Worm (Caenorhabditis elegans) whole organism, early embryonic: ENCODE measurements around the gene D1014.7.

Source experiments
- B0310.2 ChIP-seq: sonication (generic microtip); optimal IDR thresholded peaks from 2 replicates; lab custom pipeline; 2016; ENCODE audit warnings: mild to moderate bottlenecking, missing genetic modification characterization, missing compliant biosample characterization
- F13C5.2 ChIP-seq: sonication (generic microtip); optimal IDR thresholded peaks from 2 replicates; lab custom pipeline; 2017; ENCODE audit warnings: mild to moderate bottlenecking, missing genetic modification characterization, inconsistent platforms, missing compliant biosample characterization
- aly-1 ChIP-seq: sonication (generic microtip); optimal IDR thresholded peaks from 2 replicates; lab custom pipeline; 2016; ENCODE audit warnings: missing genetic modification characterization, missing compliant biosample characterization
- ama-1 ChIP-seq: fragments of 150-350 bp; optimal IDR thresholded peaks from 2 replicates; lab custom pipeline; 2014
- ceh-36 ChIP-seq: sonication (generic microtip); optimal IDR thresholded peaks from 2 replicates; lab custom pipeline; 2016; ENCODE audit warnings: missing genetic modification characterization, inconsistent platforms, missing compliant biosample characterization
- ets-7 ChIP-seq: sonication (generic microtip); optimal IDR thresholded peaks from 2 replicates; lab custom pipeline; 2016; ENCODE audit warnings: missing genotype, missing genetic modification characterization, missing compliant biosample characterization
- flt-1 ChIP-seq: fragments of 200-800 bp; sonication (Bioruptor generic); IDR thresholded peaks from 2 replicates; pipeline ENCODE4 v1.3.6; 2022; ENCODE audit warnings: missing genetic modification characterization, missing compliant biosample characterization
- hmbx-1 ChIP-seq: sonication (generic microtip); optimal IDR thresholded peaks from 2 replicates; lab custom pipeline; 2016; ENCODE audit warnings: mild to moderate bottlenecking, missing genetic modification characterization, missing compliant biosample characterization
- hmg-4 ChIP-seq: fragments of 200-800 bp; sonication (Bioruptor generic); optimal IDR thresholded peaks from 2 replicates; lab custom pipeline; 2018; ENCODE audit warnings: mild to moderate bottlenecking, missing genetic modification characterization, missing compliant biosample characterization
- scrt-1 ChIP-seq: fragments of 200-800 bp; sonication (Bioruptor generic); IDR thresholded peaks from 2 replicates; pipeline ENCODE4 v1.3.6; 2022; ENCODE audit warnings: missing genetic modification characterization, missing compliant biosample characterization
- sea-1 ChIP-seq: fragments of 200-800 bp; sonication (Bioruptor generic); conservative IDR thresholded peaks from 2 replicates; pipeline ENCODE4 v1.3.6; 2022; ENCODE audit warnings: missing genetic modification characterization, missing compliant biosample characterization
- tbx-37 ChIP-seq: fragments of 200-800 bp; sonication (Bioruptor generic); conservative IDR thresholded peaks from 2 replicates; pipeline ENCODE4 v1.3.6; 2022; ENCODE audit warnings: missing genetic modification reagents, missing genetic modification characterization, missing compliant biosample characterization
- tra-4 ChIP-seq: sonication (generic microtip); optimal IDR thresholded peaks from 2 replicates; lab custom pipeline; 2017; ENCODE audit warnings: missing genetic modification characterization, missing compliant biosample characterization

DNA sequence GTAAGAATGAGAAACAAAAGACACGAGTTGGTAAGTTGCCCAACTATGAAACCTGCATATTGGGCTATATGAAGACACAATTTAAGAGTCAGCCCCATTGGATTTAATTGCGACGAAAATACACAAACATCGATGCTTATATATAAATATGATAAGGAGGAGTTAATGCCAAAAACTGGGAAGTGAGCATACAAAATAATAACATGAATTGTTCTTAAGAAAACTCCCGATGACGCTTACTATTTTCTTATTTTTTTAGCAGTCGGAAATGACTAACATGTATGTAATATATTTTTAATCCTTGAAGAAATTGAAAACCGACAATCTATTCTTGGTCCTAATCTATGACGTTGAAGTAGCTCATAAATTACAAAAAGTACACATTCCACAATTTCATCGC is 46.0 kb upstream of the D1014.7 start, which contains the start of gene str-144:
- TF ChIP-seq scrt-1 (GFP tag; lab: Robert Waterston, UW): no peak
- no peak for TF ChIP-seq sea-1
- TF ChIP-seq ama-1 (lab: Kevin White, UChicago): no peak
- TF ChIP-seq flt-1: no peak
- TF ChIP-seq ceh-36: no peak
- TF ChIP-seq hmbx-1 (tag; lab: Kevin White, UChicago): no peak
- no peak for TF ChIP-seq tbx-37
- no peak for TF ChIP-seq F13C5.2 (tag; lab: Kevin White, UChicago)
- no peak for TF ChIP-seq ets-7 (tag; lab: Kevin White, UChicago)
- TF ChIP-seq B0310.2 (tag; lab: Kevin White, UChicago): no peak
- TF ChIP-seq aly-1 (tag; lab: Kevin White, UChicago): no peak
- TF ChIP-seq hmg-4 (GFP tag; lab: Kevin White, UChicago): no peak
- no peak for TF ChIP-seq tra-4 (tag; lab: Kevin White, UChicago)
